Fruit fly (Drosophila melanogaster): ENCODE results near the gene rdgA.

rdgA gene

dm6 chrX:8897859-8898427 lies 8.9 kb upstream of the rdgA start, which contains the start of gene Moe (continued):
- peak; percentile 47 for TF ChIP-seq CG11504 (tag; optimal IDR thresholded peaks at IDR 0.05)
- TF ChIP-seq vfl (GFP tag; optimal IDR thresholded peaks at IDR 0.05), result peak; percentile 59
- TF ChIP-seq zen2 (GFP tag; IDR thresholded peaks at IDR 0.05; ENCODE audit: partially characterized antibody), result peak; percentile 51; the same call in 1 of the 3 replicates
- peak; percentile 25 for TF ChIP-seq zen (tag; optimal IDR thresholded peaks at IDR 0.05)
- TF ChIP-seq odd (GFP tag; optimal IDR thresholded peaks at IDR 0.05), result no peak
- TF ChIP-seq Ravus (GFP tag; IDR thresholded peaks at IDR 0.05), result no peak
- no peak for TF ChIP-seq GATAe (GFP tag; conservative IDR thresholded peaks at IDR 0.05)
- no peak for TF ChIP-seq CG2875 (GFP tag; optimal IDR thresholded peaks at IDR 0.05)
- no peak for TF ChIP-seq sim (GFP tag; IDR thresholded peaks at IDR 0.05)
- TF ChIP-seq trh (GFP tag; optimal IDR thresholded peaks at IDR 0.05), result peak; percentile 48
- peak; percentile 83 for TF ChIP-seq Scr (GFP tag; IDR thresholded peaks at IDR 0.05; ENCODE audit: partially characterized antibody)
- peak; percentile 0 for TF ChIP-seq Deaf1 (tag; optimal IDR thresholded peaks at IDR 0.05)
- no peak for TF ChIP-seq cwo (GFP tag; optimal IDR thresholded peaks at IDR 0.05)
- peak; percentile 30; the same call in 1 of the 2 replicates for TF ChIP-seq CG14441 (GFP tag; IDR thresholded peaks at IDR 0.05)
- TF ChIP-seq PHDP (tag; optimal IDR thresholded peaks at IDR 0.05), result no peak

- TF ChIP-seq CG32772 (GFP tag; IDR thresholded peaks at IDR 0.05) (peak; percentile 63; the same call in 1 of the 2 replicates), CG14860 (GFP tag; IDR thresholded peaks at IDR 0.05; ENCODE audit: partially characterized antibody) (no peak), CG11696 (GFP tag; IDR thresholded peaks at IDR 0.05) (0 out of 2 replicates have a peak, but pooled peaks have one; percentile 41), pho (GFP tag; optimal IDR thresholded peaks at IDR 0.05) (no peak), pnt (GFP tag; optimal IDR thresholded peaks at IDR 0.05) (no peak), NfI (GFP tag; optimal IDR thresholded peaks at IDR 0.05) (peak; percentile 4), wek (GFP tag; optimal IDR thresholded peaks at IDR 0.05) (no peak), CG8388 (GFP tag; optimal IDR thresholded peaks at IDR 0.05) (peak; percentile 14), bab2 (GFP tag; optimal IDR thresholded peaks at IDR 0.05) (peak; percentile 17), shn (GFP tag; optimal IDR thresholded peaks at IDR 0.05) (no peak), CG9437 (GFP tag; optimal IDR thresholded peaks at IDR 0.05) (no peak), luna (GFP tag; optimal IDR thresholded peaks at IDR 0.05) (no peak), Hr51 (GFP tag; optimal IDR thresholded peaks at IDR 0.05) (peak in 1 of 2 experiments; percentile 8), CG11398 (GFP tag; optimal IDR thresholded peaks at IDR 0.05) (no peak), CG30431 (GFP tag; optimal IDR thresholded peaks at IDR 0.05) (no peak), Stat92E (GFP tag; optimal IDR thresholded peaks at IDR 0.05) (no peak), schlank (tag; optimal IDR thresholded peaks at IDR 0.05) (no peak), run (tag; optimal IDR thresholded peaks at IDR 0.05) (no peak), ERR (GFP tag; optimal IDR thresholded peaks at IDR 0.05) (no peak), E2f1 (GFP tag; IDR thresholded peaks at IDR 0.05) (peak; percentile 40; the same call in 1 of the 2 replicates), sc (optimal IDR thresholded peaks at IDR 0.05) (no peak), sc (GFP tag; optimal IDR thresholded peaks at IDR 0.05) (no peak), CG16863 (GFP tag; optimal IDR thresholded peaks at IDR 0.05) (no peak), Dp (GFP tag; optimal IDR thresholded peaks at IDR 0.05) (peak; percentile 60), Doc3 (GFP tag; IDR thresholded peaks at IDR 0.05; ENCODE audit: partially characterized antibody) (0 out of 3 replicates have a peak, but pooled peaks have one; percentile 26), Dbx (GFP tag; IDR thresholded peaks at IDR 0.05) (0 out of 3 replicates have a peak, but pooled peaks have one; percentile 23), CG7271 (tag; optimal IDR thresholded peaks at IDR 0.05) (no peak), Sry-δ (GFP tag; optimal IDR thresholded peaks at IDR 0.05) (peak; percentile 20), CG3281 (GFP tag; optimal IDR thresholded peaks at IDR 0.05) (no peak), CG5953 (GFP tag; IDR thresholded peaks at IDR 0.05) (no peak), slbo (GFP tag; IDR thresholded peaks at IDR 0.05) (peak; percentile 57; the same call in 1 of the 2 replicates), CG2678 (tag; optimal IDR thresholded peaks at IDR 0.05) (peak; percentile 25), CG11504 (tag; optimal IDR thresholded peaks at IDR 0.05) (peak; percentile 19), CkIIα-i1 (GFP tag; IDR thresholded peaks at IDR 0.05) (no peak), CG1024 (GFP tag; IDR thresholded peaks at IDR 0.05) (no peak)
Observed at dm6 chrX:8900094-8900493, 6.8 kb upstream of the rdgA start, which contains the start of gene Uros1. TSS of gene Uros1 (minus strand) at chrX:8900264.

Data from whole organism, embryonic.